Worm (Caenorhabditis elegans) whole organism, early embryonic: ENCODE measurements around the gene C14F11.7.

ENCODE experiments used
- aly-1 ChIP-seq: sonication (generic microtip); optimal IDR thresholded peaks from 2 replicates; lab custom pipeline; 2016; ENCODE audit warnings: missing genetic modification characterization, missing compliant biosample characterization
- ama-1 ChIP-seq: fragments of 150-350 bp; optimal IDR thresholded peaks from 2 replicates; lab custom pipeline; 2014
- ceh-13 ChIP-seq: fragments of 200-800 bp; sonication (Bioruptor generic); optimal IDR thresholded peaks from 2 replicates; lab custom pipeline; 2018; ENCODE audit warnings: mild to moderate bottlenecking, missing genetic modification characterization, missing compliant biosample characterization
- ceh-36 ChIP-seq: sonication (generic microtip); optimal IDR thresholded peaks from 2 replicates; lab custom pipeline; 2016; ENCODE audit warnings: missing genetic modification characterization, inconsistent platforms, missing compliant biosample characterization
- flt-1 ChIP-seq: fragments of 200-800 bp; sonication (Bioruptor generic); IDR thresholded peaks from 2 replicates; pipeline ENCODE4 v1.3.6; 2022; ENCODE audit warnings: missing genetic modification characterization, missing compliant biosample characterization
- hnd-1 ChIP-seq: sonication (generic microtip); optimal IDR thresholded peaks from 2 replicates; lab custom pipeline; 2016; ENCODE audit warnings: missing genetic modification characterization, missing compliant biosample characterization
- sea-1 ChIP-seq: fragments of 200-800 bp; sonication (Bioruptor generic); conservative IDR thresholded peaks from 2 replicates; pipeline ENCODE4 v1.3.6; 2022; ENCODE audit warnings: missing genetic modification characterization, missing compliant biosample characterization

DNA sequence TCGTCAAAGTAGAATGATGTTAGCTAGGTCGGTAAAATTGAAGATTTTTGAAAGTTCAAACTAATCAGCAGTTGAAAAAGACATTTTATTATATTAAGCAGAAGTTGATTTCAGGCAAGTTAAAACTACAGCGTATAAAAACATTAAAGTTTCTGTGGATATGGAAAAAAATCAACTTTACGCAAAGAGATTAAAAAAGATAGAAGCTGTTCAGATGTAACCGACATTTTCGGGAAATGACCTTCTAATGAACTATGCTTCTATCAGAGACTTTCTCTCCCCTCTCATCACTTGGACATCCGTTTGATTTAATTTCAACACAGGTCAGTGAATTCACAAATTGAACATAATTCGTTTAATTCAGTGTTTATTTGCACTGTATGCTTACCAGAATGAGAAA, 28.1 kb downstream of the C14F11.7 start, which contains the start of gene T13C5.7:
- TF ChIP-seq sea-1 (GFP tag; lab: Robert Waterston, UW) (no peak), flt-1 (GFP tag; lab: Robert Waterston, UW) (no peak), hnd-1 (no peak), ama-1 (lab: Kevin White, UChicago) (no peak), aly-1 (tag; lab: Kevin White, UChicago) (no peak), ceh-36 (tag; lab: Kevin White, UChicago) (no peak), ceh-13 (GFP tag; lab: Kevin White, UChicago) (no peak)
